Fruit fly (Drosophila melanogaster): ENCODE data around the gene hng3.

dm6 chr3L:710345-710822, 44.9 kb downstream of the hng3 start, which contains the start of gene CkIIalpha-i3:
- no peak for TF ChIP-seq psq (optimal IDR thresholded peaks at IDR 0.05)
- no peak for TF ChIP-seq Myc (optimal IDR thresholded peaks at IDR 0.05)
- TF ChIP-seq h (optimal IDR thresholded peaks at IDR 0.05), result no peak
- no peak for TF ChIP-seq insv (optimal IDR thresholded peaks at IDR 0.05)
- no peak for TF ChIP-seq Sin3A (optimal IDR thresholded peaks at IDR 0.05)
- TF ChIP-seq ttk (optimal IDR thresholded peaks at IDR 0.05), result no peak

Measured in Kc167 (cell line).